Worm (Caenorhabditis elegans) whole organism, L3 larva: ENCODE results near the gene C27D8.4.

ENCODE experiments used
- R02D3.7 ChIP-seq: fragments of 150-350 bp; optimal IDR thresholded peaks from 2 replicates; lab custom pipeline; 2014; ENCODE audit warnings: missing biosample characterization, missing genetic modification characterization
- aly-2 ChIP-seq: fragments of 150-350 bp; optimal IDR thresholded peaks from 2 replicates; lab custom pipeline; 2014; ENCODE audit warnings: missing biosample characterization, missing genetic modification characterization
- ama-1 ChIP-seq: fragments of 150-350 bp; optimal IDR thresholded peaks from 2 replicates; lab custom pipeline; 2018
- egl-27 ChIP-seq: sonication (generic microtip); optimal IDR thresholded peaks from 4 replicates; lab custom pipeline; 2017; ENCODE audit warnings: missing biosample characterization, missing genetic modification reagents, missing genetic modification characterization
- egl-5 ChIP-seq: fragments of 150-350 bp; optimal IDR thresholded peaks from 2 replicates; lab custom pipeline; 2017; ENCODE audit warnings: missing biosample characterization, missing genetic modification reagents, missing genetic modification characterization, inconsistent platforms
- lin-15B ChIP-seq: fragments of 150-350 bp; optimal IDR thresholded peaks from 2 replicates; lab custom pipeline; 2014; ENCODE audit warnings: missing biosample characterization, missing genetic modification characterization
- nhr-11 ChIP-seq: fragments of 150-350 bp; optimal IDR thresholded peaks from 2 replicates; lab custom pipeline; 2014; ENCODE audit warnings: missing biosample characterization, missing genetic modification characterization
- nhr-237 ChIP-seq: fragments of 150-350 bp; optimal IDR thresholded peaks from 2 replicates; lab custom pipeline; 2014; ENCODE audit warnings: missing biosample characterization, missing genetic modification characterization
- nhr-28 ChIP-seq: fragments of 150-350 bp; optimal IDR thresholded peaks from 2 replicates; lab custom pipeline; 2014; ENCODE audit warnings: missing biosample characterization, missing genetic modification characterization
- snpc-4 ChIP-seq: fragments of 150-350 bp; optimal IDR thresholded peaks from 2 replicates; lab custom pipeline; 2014; ENCODE audit warnings: missing biosample characterization, missing genetic modification characterization
- zag-1 ChIP-seq: fragments of 150-350 bp; optimal IDR thresholded peaks from 2 replicates; lab custom pipeline; 2014; ENCODE audit warnings: missing biosample characterization, missing genetic modification characterization

DNA sequence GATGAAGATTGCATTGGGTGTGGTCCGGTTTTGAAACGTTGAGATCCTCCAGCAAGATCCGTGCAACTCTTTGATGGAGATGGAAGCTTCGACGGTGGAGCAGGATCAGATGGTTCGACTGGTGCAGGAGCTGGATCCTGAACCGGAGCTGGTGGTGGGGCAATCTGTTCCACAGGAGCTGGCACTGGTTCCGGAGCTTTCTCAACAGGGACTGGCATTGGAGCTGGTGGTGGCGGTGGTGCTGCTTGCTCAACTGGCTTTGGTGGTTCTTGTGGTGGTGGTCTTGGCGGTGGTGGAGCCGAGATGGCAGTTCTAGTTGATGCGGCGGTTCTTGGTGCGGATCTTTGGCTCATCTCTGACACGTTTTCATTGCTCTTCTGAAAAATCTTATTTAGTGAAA is 39.8 kb downstream of the C27D8.4 start:
- TF ChIP-seq ama-1 (no peak), egl-5 (tag; lab: Kevin White, UChicago) (no peak), egl-27 (tag; lab: Kevin White, UChicago) (no peak), aly-2 (tag; lab: Kevin White, UChicago) (no peak), nhr-11 (tag; lab: Kevin White, UChicago) (no peak), snpc-4 (tag; lab: Kevin White, UChicago) (no peak), nhr-237 (tag; lab: Kevin White, UChicago) (no peak), nhr-28 (no peak), R02D3.7 (tag; lab: Kevin White, UChicago) (no peak), zag-1 (tag; lab: Kevin White, UChicago) (no peak), lin-15B (tag; lab: Kevin White, UChicago) (no peak)
